Worm (Caenorhabditis elegans) whole organism, L4/young adult: ENCODE measurements around the gene sri-42.
"Not testable (repeated sequence)": the region's sequence is repeated elsewhere in the genome, so short reads cannot be mapped to it uniquely, and the experiment has no call there.

Source experiments
- W03F9.2 ChIP-seq: fragments of 150-350 bp; optimal IDR thresholded peaks from 2 replicates; lab custom pipeline; 2014; ENCODE audit warnings: missing biosample characterization, missing genetic modification characterization
- dao-5 ChIP-seq: sonication (generic microtip); optimal IDR thresholded peaks from 2 replicates; lab custom pipeline; 2016; ENCODE audit warnings: missing genotype, missing genetic modification characterization, moderate library complexity, missing compliant biosample characterization
- him-1 ChIP-seq: sonication (generic microtip); optimal IDR thresholded peaks from 2 replicates; lab custom pipeline; 2016; ENCODE audit warnings: missing genotype, missing genetic modification reagents, missing genetic modification characterization, missing compliant biosample characterization

The sri-42 gene

ce11 chrII:3149521-3150190 lies 6.9 kb upstream of the sri-42 start, which contains the start of the genes T10D4.11 and T10D4.1:
Gene T10D4.11, minus strand, starts transcription at chrII:3149621.
Gene T10D4.1, plus strand, starts transcription at chrII:3150140.
- no peak for TF ChIP-seq him-1 (tag; lab: Kevin White, UChicago)
- no peak for TF ChIP-seq dao-5 (tag; lab: Kevin White, UChicago)
- TF ChIP-seq W03F9.2 (tag; lab: Kevin White, UChicago), result no peak

DNA sequence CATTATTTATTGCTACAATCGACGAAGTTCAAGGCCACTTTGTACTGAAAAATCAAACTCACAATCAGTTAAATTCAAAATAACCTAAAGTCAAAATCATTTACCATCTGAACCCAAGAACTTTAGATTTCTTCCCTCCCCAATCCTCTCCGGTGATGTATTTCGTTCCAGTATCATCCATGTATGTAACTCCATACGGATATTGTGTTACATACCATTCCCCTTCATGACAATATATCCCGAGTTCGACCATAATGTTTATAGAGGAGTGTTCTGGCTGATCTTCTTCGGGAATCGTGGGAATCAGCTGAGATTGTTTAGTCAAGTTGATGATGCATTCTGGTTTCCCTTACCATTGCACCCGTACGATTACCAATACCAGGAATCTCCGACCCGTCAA lies 5.6 kb upstream of the sri-42 start:
- TF ChIP-seq W03F9.2 (tag; lab: Kevin White, UChicago), result no peak
- no peak for TF ChIP-seq him-1 (tag; lab: Kevin White, UChicago)
- TF ChIP-seq dao-5 (tag; lab: Kevin White, UChicago), result no peak

- no peak for TF ChIP-seq W03F9.2 (tag; lab: Kevin White, UChicago)
- TF ChIP-seq him-1 (tag; lab: Kevin White, UChicago), result no peak
- TF ChIP-seq dao-5 (tag; lab: Kevin White, UChicago), result no peak
Observed at ce11 chrII:3145842-3146241, 3.1 kb upstream of the sri-42 start, which contains the start of gene T10D4.15. Gene T10D4.15, plus strand, starts transcription at chrII:3146142.

DNA sequence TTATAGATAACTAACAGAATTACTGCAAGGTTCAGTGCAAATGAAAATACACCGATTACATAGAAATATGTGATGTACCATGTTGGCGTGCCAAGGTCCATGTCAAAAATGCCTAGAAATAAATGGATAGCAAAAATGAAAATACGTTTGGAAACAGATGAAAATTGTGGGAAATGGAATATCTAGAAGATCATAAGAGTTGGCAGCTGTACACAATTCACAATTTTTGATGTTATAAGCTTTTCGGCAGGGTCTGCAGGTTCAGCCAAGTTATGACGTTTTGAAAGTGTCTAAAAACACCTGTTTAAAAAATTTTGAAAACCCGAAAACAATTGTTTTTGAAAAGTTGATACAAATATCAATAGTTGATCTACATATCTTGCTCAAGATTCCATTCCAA lies 1.8 kb upstream of the sri-42 start, which contains the start of gene sri-43:
TSS of gene sri-43 (minus strand) at position 101 of the 400 bp plus-strand sequence.
- not testable (repeated sequence) for TF ChIP-seq W03F9.2, dao-5, him-1 (tag; lab: Kevin White, UChicago)

DNA sequence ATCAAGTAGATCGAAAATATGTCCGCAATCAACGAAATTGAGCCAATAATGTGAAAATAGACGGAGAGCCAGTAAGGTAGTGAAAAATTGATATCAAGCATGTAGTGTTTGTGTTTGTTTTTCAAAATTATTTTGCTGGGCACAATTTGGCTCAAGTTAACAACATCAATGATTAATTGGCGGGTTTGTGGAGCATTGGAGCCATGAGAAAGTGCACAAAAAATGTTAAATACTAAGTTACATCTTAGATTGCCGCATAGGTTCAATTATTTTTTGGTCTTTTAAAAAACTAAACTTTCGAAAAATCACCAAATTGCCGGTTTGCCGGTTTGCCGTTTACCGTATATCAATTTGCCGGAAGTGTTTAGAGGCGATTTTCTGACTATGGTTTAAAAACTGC lies 5.0 kb downstream of the sri-42 start, which contains the start of gene sri-54:
TSS of gene sri-54 (minus strand) at position 101 of the 400 bp plus-strand sequence.
- no peak for TF ChIP-seq him-1 (tag; lab: Kevin White, UChicago)
- no peak for TF ChIP-seq dao-5 (tag; lab: Kevin White, UChicago)
- no peak for TF ChIP-seq W03F9.2 (tag; lab: Kevin White, UChicago)

ce11 chrII:3135293-3135692 lies 7.5 kb downstream of the sri-42 start:
- TF ChIP-seq W03F9.2 (tag; lab: Kevin White, UChicago) (no peak), him-1 (tag; lab: Kevin White, UChicago) (no peak), dao-5 (tag; lab: Kevin White, UChicago) (no peak)

ce11 chrII:3129007-3129406 lies 13.7 kb downstream of the sri-42 start, which contains the start of gene chil-24:
Gene chil-24, plus strand, starts transcription at chrII:3129162.
- no peak for TF ChIP-seq him-1 (tag; lab: Kevin White, UChicago)
- TF ChIP-seq W03F9.2 (tag; lab: Kevin White, UChicago), result no peak
- TF ChIP-seq dao-5 (tag; lab: Kevin White, UChicago), result no peak

- not testable (repeated sequence) for TF ChIP-seq dao-5, W03F9.2, him-1 (tag; lab: Kevin White, UChicago)
Observed at ce11 chrII:3126741-3127140, 16.0 kb downstream of the sri-42 start, which contains the start of gene ins-31. Gene ins-31, plus strand, starts transcription at chrII:3127041.

ce11 chrII:3126341-3126740 lies 16.4 kb downstream of the sri-42 start, which contains the start of gene ins-19:
Gene ins-19, minus strand, starts transcription at chrII:3126441.
- TF ChIP-seq him-1 (tag; lab: Kevin White, UChicago) (no peak), W03F9.2 (tag; lab: Kevin White, UChicago) (no peak), dao-5 (tag; lab: Kevin White, UChicago) (no peak)

- TF ChIP-seq W03F9.2 (tag; lab: Kevin White, UChicago) (no peak), him-1 (tag; lab: Kevin White, UChicago) (no peak), dao-5 (tag; lab: Kevin White, UChicago) (no peak)
Observed at ce11 chrII:3123206-3123605, 19.5 kb downstream of the sri-42 start, which contains the start of gene srh-71. Gene srh-71, plus strand, starts transcription at chrII:3123506.

- TF ChIP-seq dao-5 (tag; lab: Kevin White, UChicago) (no peak), W03F9.2 (tag; lab: Kevin White, UChicago) (no peak), him-1 (tag; lab: Kevin White, UChicago) (no peak)
Observed at ce11 chrII:3118907-3119382, 23.8 kb downstream of the sri-42 start, which contains the start of gene T10D4.6. Gene T10D4.6, plus strand, starts transcription at chrII:3119332.

DNA sequence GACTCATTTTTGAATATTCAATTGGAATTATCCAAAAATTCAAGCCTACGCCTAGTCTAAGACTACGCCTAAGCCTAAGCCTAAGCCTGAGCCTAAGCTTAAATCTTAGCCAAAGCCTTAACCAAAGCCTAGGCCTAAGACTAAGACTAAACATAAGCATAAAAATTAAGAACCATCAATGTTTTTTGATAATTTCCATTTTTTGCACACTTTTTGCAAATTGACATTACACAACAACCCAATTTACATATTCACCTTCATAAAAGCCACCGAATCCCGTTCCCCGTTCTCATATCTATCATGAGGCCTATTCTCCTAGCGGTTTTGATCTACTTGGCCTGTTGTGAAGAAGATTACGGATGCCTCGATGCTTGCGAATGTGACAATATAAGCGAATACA lies 25.3 kb downstream of the sri-42 start, which contains the start of gene T10D4.7:
TSS of gene T10D4.7 (plus strand) at position 301 of the 400 bp plus-strand sequence.
- TF ChIP-seq him-1 (tag; lab: Kevin White, UChicago), result no peak
- no peak for TF ChIP-seq dao-5 (tag; lab: Kevin White, UChicago)
- TF ChIP-seq W03F9.2 (tag; lab: Kevin White, UChicago), result no peak

ce11 chrII:3113934-3114333 lies 28.8 kb downstream of the sri-42 start, which contains the start of gene clec-123:
Gene clec-123, plus strand, starts transcription at chrII:3114234.
- TF ChIP-seq him-1 (tag; lab: Kevin White, UChicago) (no peak), dao-5 (tag; lab: Kevin White, UChicago) (no peak), W03F9.2 (tag; lab: Kevin White, UChicago) (no peak)
